Fruit fly (Drosophila melanogaster) whole organism, pupa: ENCODE results near the gene CG5026.

Experiments
- CG10348 ChIP-seq: fragments of 200-800 bp; sonication (Bioruptor generic); IDR thresholded peaks from 2 replicates; pipeline ENCODE4 v1.3.6; 2022; ENCODE audit warnings: missing biosample characterization, missing genetic modification characterization
- CG12605 ChIP-seq: fragments of 200-800 bp; sonication (Bioruptor generic); IDR thresholded peaks from 2 replicates; pipeline ENCODE4 v1.3.6; 2022; ENCODE audit warnings: missing biosample characterization, missing genetic modification characterization
- CG13204 ChIP-seq: fragments of 200-800 bp; sonication (Bioruptor generic); optimal IDR thresholded peaks from 2 replicates; lab custom pipeline; 2018; ENCODE audit warnings: missing biosample characterization, mild to moderate bottlenecking, missing genetic modification characterization, moderate library complexity
- CG15710 ChIP-seq: fragments of 200-800 bp; sonication (Bioruptor generic); optimal IDR thresholded peaks from 2 replicates; lab custom pipeline; 2018; ENCODE audit warnings: missing biosample characterization, mild to moderate bottlenecking, missing genetic modification characterization, moderate library complexity
- CG17806 ChIP-seq: fragments of 200-800 bp; sonication (Bioruptor generic); optimal IDR thresholded peaks from 2 replicates; lab custom pipeline; 2018; ENCODE audit warnings: missing biosample characterization, mild to moderate bottlenecking, missing genetic modification characterization, moderate library complexity
- CG32121 ChIP-seq: fragments of 200-800 bp; sonication (Bioruptor generic); IDR thresholded peaks from 2 replicates; pipeline ENCODE4 v1.3.6; 2022; ENCODE audit warnings: missing biosample characterization, missing genetic modification characterization
- CG34367 ChIP-seq: fragments of 200-800 bp; sonication (Bioruptor generic); optimal IDR thresholded peaks from 2 replicates; lab custom pipeline; 2018; ENCODE audit warnings: missing biosample characterization, mild to moderate bottlenecking, missing genetic modification characterization
- CG4496 ChIP-seq: fragments of 200-800 bp; sonication (Bioruptor generic); IDR thresholded peaks from 3 replicates; pipeline ENCODE4 v1.3.6; 2022; ENCODE audit warnings: missing biosample characterization, missing genetic modification characterization
- CG8159 ChIP-seq: fragments of 200-800 bp; sonication (Bioruptor generic); optimal IDR thresholded peaks from 3 replicates; lab custom pipeline; 2018; ENCODE audit warnings: missing biosample characterization, mild to moderate bottlenecking, missing genetic modification characterization, moderate library complexity
- CG8301 ChIP-seq: fragments of 200-800 bp; sonication (Bioruptor generic); optimal IDR thresholded peaks from 2 replicates; lab custom pipeline; 2018; ENCODE audit warnings: missing biosample characterization, mild to moderate bottlenecking, missing genetic modification characterization
- CG9948 ChIP-seq: fragments of 200-800 bp; sonication (Bioruptor generic); optimal IDR thresholded peaks from 2 replicates; lab custom pipeline; 2018; ENCODE audit warnings: missing biosample characterization, mild to moderate bottlenecking, missing genetic modification characterization, moderate library complexity
- D1 ChIP-seq: fragments of 200-800 bp; sonication (Bioruptor generic); optimal IDR thresholded peaks from 2 replicates; lab custom pipeline; 2018; ENCODE audit warnings: missing biosample characterization, mild to moderate bottlenecking, missing genetic modification characterization, moderate library complexity
- EcR ChIP-seq: fragments of 200-800 bp; sonication (Bioruptor generic); optimal IDR thresholded peaks from 3 replicates; lab custom pipeline; 2019; ENCODE audit warnings: missing biosample characterization, missing genetic modification characterization, mild to moderate bottlenecking, moderate library complexity, missing genetic modification reagents
- Ets98B ChIP-seq: fragments of 200-800 bp; sonication (Bioruptor generic); IDR thresholded peaks from 2 replicates; pipeline ENCODE4 v1.3.6; 2022; ENCODE audit warnings: missing biosample characterization, missing genetic modification characterization
- Pif1B ChIP-seq: fragments of 200-800 bp; sonication (Bioruptor generic); optimal IDR thresholded peaks from 3 replicates; lab custom pipeline; 2016; ENCODE audit warnings: missing biosample characterization, missing genetic modification characterization
- Snoo ChIP-seq: fragments of 200-800 bp; sonication (Bioruptor generic); optimal IDR thresholded peaks from 3 replicates; lab custom pipeline; 2017; ENCODE audit warnings: missing biosample characterization, mild to moderate bottlenecking, missing genetic modification characterization, inconsistent platforms
- fd96Ca ChIP-seq: fragments of 200-800 bp; sonication (Bioruptor generic); IDR thresholded peaks from 3 replicates; pipeline ENCODE4 v1.3.6; 2022; ENCODE audit warnings: missing biosample characterization, missing genetic modification characterization
- gl ChIP-seq: fragments of 200-800 bp; sonication (Bioruptor generic); optimal IDR thresholded peaks from 2 replicates; lab custom pipeline; 2018; ENCODE audit warnings: missing biosample characterization, mild to moderate bottlenecking, missing genetic modification characterization
- rn ChIP-seq: fragments of 200-800 bp; sonication (Bioruptor generic); IDR thresholded peaks from 2 replicates; pipeline ENCODE4 v1.3.6; 2022; ENCODE audit warnings: missing biosample characterization, missing genetic modification characterization

Gene CG5026

dm6 chr3L:8964458-8964857 is 3.9 kb upstream of the CG5026 start, which contains the start of gene ValRS-m:
Gene ValRS-m, minus strand, starts transcription at chr3L:8964769.
- TF ChIP-seq CG9948 (no peak), CG4496 (GFP tag; lab: Robert Waterston, UW) (no peak), CG34367 (tag; lab: Kevin White, UChicago) (no peak), EcR (GFP tag; lab: Kevin White, UChicago) (no peak), CG17806 (no peak), CG15710 (tag; lab: Kevin White, UChicago) (no peak), CG8301 (tag; lab: Kevin White, UChicago) (no peak)

dm6 chr3L:8966324-8967011 is 1.9 kb upstream of the CG5026 start, which contains the start of the genes CG5653 and CG5021:
Gene CG5653, minus strand, starts transcription at chr3L:8966374.
Gene CG5021, plus strand, starts transcription at chr3L:8966829.
- peak; percentile 3 for TF ChIP-seq gl
- no peak for TF ChIP-seq CG12605 (GFP tag; lab: Robert Waterston, UW)

dm6 chr3L:8974478-8975477 is 6.5 kb downstream of the CG5026 start, which contains the start of the genes pix and Srp68:
Gene pix, minus strand, starts transcription at chr3L:8974765.
Gene Srp68, plus strand, starts transcription at chr3L:8975046.
- TF ChIP-seq CG9948 (peak; percentile 47), CG17806 (peak; percentile 24), CG4496 (GFP tag; lab: Robert Waterston, UW) (no peak), Snoo (tag; lab: Kevin White, UChicago) (peak; percentile 34), CG32121 (GFP tag; lab: Robert Waterston, UW) (peak; percentile 30; the same call in 1 of the 2 replicates), fd96Ca (GFP tag; lab: Robert Waterston, UW) (peak; percentile 59; the same call in 1 of the 3 replicates), CG13204 (GFP tag; lab: Kevin White, UChicago) (no peak), CG8159 (peak; percentile 63), CG15710 (tag; lab: Kevin White, UChicago) (peak; percentile 65), CG12605 (GFP tag; lab: Robert Waterston, UW) (0 out of 2 replicates have a peak, but pooled peaks have one; percentile 25)

- TF ChIP-seq CG34367 (tag; lab: Kevin White, UChicago) (no peak), gl (no peak), CG17806 (no peak), CG8159 (no peak), Ets98B (GFP tag; lab: Robert Waterston, UW) (peak; percentile 74), rn (GFP tag; lab: Robert Waterston, UW) (no peak), CG32121 (GFP tag; lab: Robert Waterston, UW) (peak; percentile 84), CG15710 (tag; lab: Kevin White, UChicago) (no peak), CG9948 (peak; percentile 8), D1 (tag; lab: Kevin White, UChicago) (no peak), CG10348 (GFP tag; lab: Robert Waterston, UW) (peak; percentile 47; the same call in 1 of the 2 replicates), CG12605 (GFP tag; lab: Robert Waterston, UW) (peak; percentile 40), Snoo (tag; lab: Kevin White, UChicago) (no peak), EcR (GFP tag; lab: Kevin White, UChicago) (peak; percentile 70), CG13204 (GFP tag; lab: Kevin White, UChicago) (no peak), fd96Ca (GFP tag; lab: Robert Waterston, UW) (peak; percentile 73; the same call in 2 of the 3 replicates), CG8301 (tag; lab: Kevin White, UChicago) (peak; percentile 3), CG4496 (GFP tag; lab: Robert Waterston, UW) (peak; percentile 83; the same call in 2 of the 3 replicates)
Observed at dm6 chr3L:8978678-8979413, 10.5 kb downstream of the CG5026 start.

dm6 chr3L:8979780-8980179 is 11.5 kb downstream of the CG5026 start, which contains the start of gene CG5644:
Gene CG5644, minus strand, starts transcription at chr3L:8979880.
- TF ChIP-seq CG9948 (no peak), D1 (tag; lab: Kevin White, UChicago) (no peak), CG12605 (GFP tag; lab: Robert Waterston, UW) (no peak), CG10348 (GFP tag; lab: Robert Waterston, UW) (no peak), Ets98B (GFP tag; lab: Robert Waterston, UW) (no peak), CG8301 (tag; lab: Kevin White, UChicago) (no peak), Snoo (tag; lab: Kevin White, UChicago) (no peak), CG15710 (tag; lab: Kevin White, UChicago) (no peak), gl (no peak), Pif1B (GFP tag; lab: Kevin White, UChicago) (no peak), CG34367 (tag; lab: Kevin White, UChicago) (no peak), CG4496 (GFP tag; lab: Robert Waterston, UW) (no peak), CG17806 (no peak)
